Fruit fly (Drosophila melanogaster) whole organism, wandering third instar larva: ENCODE measurements around the gene CG10877.
A peak's percentile ranks its signal among the peaks of the same experiment; 100 is the strongest.

Experiments
- Abd-B ChIP-seq: fragments of >200 bp; optimal IDR thresholded peaks from 2 replicates; lab custom pipeline; 2017; ENCODE audit warnings: missing biosample characterization, missing genetic modification characterization
- CG32264 ChIP-seq: fragments of 200-800 bp; sonication (Bioruptor generic); optimal IDR thresholded peaks from 2 replicates; lab custom pipeline; 2016; ENCODE audit warnings: missing biosample characterization, missing genetic modification characterization
- CG9705 ChIP-seq: fragments of 200-800 bp; sonication (Bioruptor generic); optimal IDR thresholded peaks from 2 replicates; lab custom pipeline; 2018; ENCODE audit warnings: missing biosample characterization, mild to moderate bottlenecking, missing genetic modification characterization
- CrebA ChIP-seq: fragments of 200-800 bp; sonication (Bioruptor generic); optimal IDR thresholded peaks from 2 replicates; lab custom pipeline; 2016; ENCODE audit warnings: missing biosample characterization, mild to moderate bottlenecking, missing genetic modification characterization, borderline replicate concordance
- Dfd ChIP-seq: fragments of >200 bp; optimal IDR thresholded peaks from 2 replicates; lab custom pipeline; 2017; ENCODE audit warnings: missing biosample characterization, missing genetic modification characterization
- Dif ChIP-seq: fragments of 200-275, 200-300 bp; sonication (Bioruptor generic); optimal IDR thresholded peaks from 2 replicates; lab custom pipeline; 2018; ENCODE audit warnings: missing biosample characterization, missing genetic modification characterization; ENCODE audit not compliant: partially characterized antibody
- GATAd ChIP-seq: sonication (Bioruptor generic); optimal IDR thresholded peaks from 2 replicates; lab custom pipeline; 2016; ENCODE audit warnings: missing biosample characterization, missing genetic modification characterization
- HLH106 ChIP-seq: fragments of 200-800 bp; optimal IDR thresholded peaks from 3 replicates; lab custom pipeline; 2019; ENCODE audit warnings: missing biosample characterization, mild to moderate bottlenecking, missing genetic modification characterization, moderate library complexity
- Hnf4 ChIP-seq: fragments of 200-800 bp; sonication (Bioruptor generic); optimal IDR thresholded peaks from 2 replicates; lab custom pipeline; 2016; ENCODE audit warnings: missing biosample characterization, mild to moderate bottlenecking, missing genetic modification characterization
- Hr78 ChIP-seq: fragments of >200 bp; optimal IDR thresholded peaks from 2 replicates; lab custom pipeline; 2017; ENCODE audit warnings: missing biosample characterization, missing genetic modification characterization
- Hr83 ChIP-seq: fragments of 200-300 bp; sonication (Bioruptor generic); optimal IDR thresholded peaks from 2 replicates; lab custom pipeline; 2016; ENCODE audit warnings: missing biosample characterization, mild to moderate bottlenecking, missing genetic modification characterization, moderate library complexity; ENCODE audit not compliant: poor library complexity, severe bottlenecking
- Jra ChIP-seq: sonication (Bioruptor generic); optimal IDR thresholded peaks from 2 replicates; lab custom pipeline; 2016; ENCODE audit warnings: missing biosample characterization, missing genetic modification characterization
- Mio ChIP-seq: sonication (Bioruptor generic); optimal IDR thresholded peaks from 2 replicates; lab custom pipeline; 2016; ENCODE audit warnings: missing biosample characterization, missing genetic modification characterization
- Myc ChIP-seq: fragments of >200 bp; optimal IDR thresholded peaks from 2 replicates; lab custom pipeline; 2017
- N ChIP-seq: fragments of >200 bp; optimal IDR thresholded peaks from 2 replicates; lab custom pipeline; 2018; ENCODE audit warnings: missing biosample characterization, missing external identifiers, missing genetic modification characterization
- OdsH ChIP-seq: fragments of 200-800 bp; sonication (Bioruptor generic); optimal IDR thresholded peaks from 2 replicates; lab custom pipeline; 2016; ENCODE audit warnings: missing biosample characterization, mild to moderate bottlenecking, missing genetic modification characterization
- Rel ChIP-seq, 2 experiments: fragments of 200-800 bp; sonication (Bioruptor generic) in 1 of 2; optimal IDR thresholded peaks; 2 replicates in 1 of 2; 3 replicates in 1 of 2; lab custom pipeline; 2016 to 2019; ENCODE audit warnings: mild to moderate bottlenecking in 2 of 2, missing biosample characterization in 2 of 2, missing genetic modification characterization in 2 of 2, moderate library complexity in 1 of 2
- Sp1 ChIP-seq: fragments of 200-800 bp; sonication (Bioruptor generic); optimal IDR thresholded peaks from 3 replicates; lab custom pipeline; 2019; ENCODE audit warnings: missing biosample characterization, mild to moderate bottlenecking, missing genetic modification characterization, moderate library complexity
- Vsx2 ChIP-seq: fragments of 200-300, 225-300 bp; sonication (Bioruptor generic); optimal IDR thresholded peaks from 2 replicates; lab custom pipeline; 2018; ENCODE audit warnings: missing biosample characterization, missing genetic modification characterization; ENCODE audit not compliant: partially characterized antibody
- br ChIP-seq: fragments of 200-800 bp; sonication (Bioruptor generic); optimal IDR thresholded peaks from 2 replicates; lab custom pipeline; 2016; ENCODE audit warnings: missing biosample characterization, missing genetic modification characterization
- brk ChIP-seq: fragments of 200-800 bp; sonication (Bioruptor generic); optimal IDR thresholded peaks from 2 replicates; lab custom pipeline; 2016; ENCODE audit warnings: missing biosample characterization, mild to moderate bottlenecking, missing genetic modification characterization
- dl ChIP-seq, 2 experiments: fragments of 175-275, 200-275 bp in 1 of 2; fragments of 200-275 bp in 1 of 2; sonication (Bioruptor generic); optimal IDR thresholded peaks; lab custom pipeline; 2018; ENCODE audit warnings: mild to moderate bottlenecking in 2 of 2, missing biosample characterization in 2 of 2, missing genetic modification characterization in 2 of 2, moderate library complexity in 2 of 2; ENCODE audit not compliant: partially characterized antibody in 2 of 2, insufficient read depth in 1 of 2
- dmrt93B ChIP-seq: fragments of 200-800 bp; sonication (Bioruptor generic); optimal IDR thresholded peaks from 2 replicates; lab custom pipeline; 2018; ENCODE audit warnings: missing biosample characterization, mild to moderate bottlenecking, missing genetic modification characterization
- ey ChIP-seq: fragments of 200-800 bp; sonication (Bioruptor generic); optimal IDR thresholded peaks from 2 replicates; lab custom pipeline; 2016; ENCODE audit warnings: missing biosample characterization, missing genetic modification characterization
- foxo ChIP-seq, 2 experiments: fragments of 200-800 bp; sonication (Bioruptor generic); optimal IDR thresholded peaks; 2 replicates in 1 of 2; 3 replicates in 1 of 2; lab custom pipeline; 2016 to 2017; ENCODE audit warnings: missing biosample characterization in 2 of 2, missing genetic modification characterization in 2 of 2
- fru ChIP-seq: fragments of 200-800 bp; sonication (Bioruptor generic); optimal IDR thresholded peaks from 3 replicates; lab custom pipeline; 2016; ENCODE audit warnings: missing biosample characterization, mild to moderate bottlenecking, missing genetic modification characterization
- h ChIP-seq: fragments of 200-800 bp; sonication (Bioruptor generic); optimal IDR thresholded peaks from 3 replicates; lab custom pipeline; 2016; ENCODE audit warnings: missing biosample characterization, mild to moderate bottlenecking, missing genetic modification characterization
- jim ChIP-seq: fragments of 175-275, 200-325 bp; sonication (Bioruptor generic); optimal IDR thresholded peaks from 2 replicates; lab custom pipeline; 2016; ENCODE audit warnings: missing biosample characterization, mild to moderate bottlenecking, missing genetic modification characterization
- lola ChIP-seq: fragments of >200 bp; optimal IDR thresholded peaks from 2 replicates; lab custom pipeline; 2017; ENCODE audit warnings: missing biosample characterization, missing genetic modification characterization
- pan ChIP-seq: fragments of >200 bp; optimal IDR thresholded peaks from 2 replicates; lab custom pipeline; 2017
- psq ChIP-seq: fragments of 200-800 bp; sonication (Bioruptor generic); optimal IDR thresholded peaks from 3 replicates; lab custom pipeline; 2017; ENCODE audit warnings: missing biosample characterization, mild to moderate bottlenecking, missing genetic modification characterization, moderate library complexity
- rgr ChIP-seq: fragments of 200-800 bp; sonication (Bioruptor generic); optimal IDR thresholded peaks from 3 replicates; lab custom pipeline; 2016; ENCODE audit warnings: missing biosample characterization, mild to moderate bottlenecking, missing genetic modification characterization
- sage ChIP-seq: fragments of 200-800 bp; sonication (Bioruptor generic); optimal IDR thresholded peaks from 2 replicates; lab custom pipeline; 2016; ENCODE audit warnings: missing biosample characterization, mild to moderate bottlenecking, missing genetic modification characterization
- sv ChIP-seq: fragments of 200-800 bp; sonication (Bioruptor generic); optimal IDR thresholded peaks from 3 replicates; lab custom pipeline; 2016; ENCODE audit warnings: missing biosample characterization, missing genetic modification characterization
- tai ChIP-seq: sonication (Bioruptor generic); optimal IDR thresholded peaks from 2 replicates; lab custom pipeline; 2016; ENCODE audit warnings: missing biosample characterization, missing genetic modification characterization
- usp ChIP-seq: fragments of >200 bp; optimal IDR thresholded peaks from 2 replicates; lab custom pipeline; 2017; ENCODE audit warnings: missing biosample characterization, missing genetic modification characterization
- woc ChIP-seq: sonication (Bioruptor generic); optimal IDR thresholded peaks from 2 replicates; lab custom pipeline; 2016; ENCODE audit warnings: missing biosample characterization, mild to moderate bottlenecking, missing genetic modification characterization

CG10877 gene

dm6 chr3R:20586409-20586808, 22.5 kb upstream of the CG10877 start:
- no peak for TF ChIP-seq br (GFP tag; lab: Kevin White, UChicago)
- TF ChIP-seq Abd-B: no peak
- no peak for TF ChIP-seq Hnf4 (GFP tag; lab: Kevin White, UChicago)
- no peak for TF ChIP-seq GATAd (GFP tag; lab: Kevin White, UChicago)
- no peak for TF ChIP-seq brk

- TF ChIP-seq Vsx2 (GFP tag; lab: Kevin White, UChicago) (no peak), foxo (GFP tag; optimal IDR thresholded peaks at IDR 0.05; lab: Kevin White, UChicago) (no peak), pan (no peak), tai (GFP tag; lab: Kevin White, UChicago) (no peak), ey (GFP tag; lab: Kevin White, UChicago) (no peak), CG32264 (no peak), CG9705 (GFP tag; lab: Kevin White, UChicago) (no peak), fru (no peak), brk (no peak), OdsH (GFP tag; lab: Kevin White, UChicago) (no peak), Jra (GFP tag; lab: Kevin White, UChicago) (peak; percentile 28), Rel (GFP tag; optimal IDR thresholded peaks at IDR 0.05; lab: Kevin White, UChicago) (no peak), Rel (tag; optimal IDR thresholded peaks at IDR 0.05; lab: Kevin White, UChicago) (peak; percentile 35), usp (GFP tag; lab: Kevin White, UChicago) (no peak), Hr78 (no peak), Hr83 (no peak), lola (GFP tag; lab: Kevin White, UChicago) (no peak), dl (GFP tag; optimal IDR thresholded peaks at IDR 0.05; lab: Kevin White, UChicago; ENCODE audit: insufficient read depth in 1 of 2, partially characterized antibody in 2 of 2) (no peak), Sp1 (GFP tag; lab: Kevin White, UChicago) (peak; percentile 14), br (GFP tag; lab: Kevin White, UChicago) (peak; percentile 1), woc (GFP tag; lab: Kevin White, UChicago) (no peak), jim (GFP tag; lab: Kevin White, UChicago) (no peak), dmrt93B (GFP tag; lab: Kevin White, UChicago) (no peak)
Observed at dm6 chr3R:20585566-20585965, 21.7 kb upstream of the CG10877 start, which contains the start of gene CG16953. TSS of gene CG16953 (minus strand) at chr3R:20585833.

dm6 chr3R:20581376-20581775, 17.5 kb upstream of the CG10877 start, which contains the start of gene CG34008:
TSS of gene CG34008 (minus strand) at chr3R:20581522.
- TF ChIP-seq sv (GFP tag; lab: Kevin White, UChicago) (no peak), Abd-B (no peak), Dfd (GFP tag; lab: Kevin White, UChicago) (no peak), Mio (no peak), woc (GFP tag; lab: Kevin White, UChicago) (no peak), brk (no peak), dmrt93B (GFP tag; lab: Kevin White, UChicago) (no peak), rgr (GFP tag; lab: Kevin White, UChicago) (no peak), dl (GFP tag; optimal IDR thresholded peaks at IDR 0.05; lab: Kevin White, UChicago; ENCODE audit: insufficient read depth in 1 of 2, partially characterized antibody in 2 of 2) (no peak), CG9705 (GFP tag; lab: Kevin White, UChicago) (no peak), Jra (GFP tag; lab: Kevin White, UChicago) (no peak), CG32264 (no peak), foxo (GFP tag; optimal IDR thresholded peaks at IDR 0.05; lab: Kevin White, UChicago) (no peak)
- TF ChIP-seq, all 38 proteins: peak for 0

- TF ChIP-seq Jra (GFP tag; lab: Kevin White, UChicago): peak; percentile 92
- TF ChIP-seq rgr (GFP tag; lab: Kevin White, UChicago): peak; percentile 88
- peak; percentile 77 for TF ChIP-seq sv (GFP tag; lab: Kevin White, UChicago)
- no peak for TF ChIP-seq Dif (GFP tag; lab: Kevin White, UChicago)
- peak; percentile 57 to 88 for TF ChIP-seq foxo (GFP tag; optimal IDR thresholded peaks at IDR 0.05; lab: Kevin White, UChicago)
- TF ChIP-seq woc (GFP tag; lab: Kevin White, UChicago): no peak
- no peak for TF ChIP-seq CrebA (GFP tag; lab: Kevin White, UChicago)
- no peak for TF ChIP-seq N (GFP tag; lab: Kevin White, UChicago)
- TF ChIP-seq Abd-B: no peak
- TF ChIP-seq Hr83: peak; percentile 81
- no peak for TF ChIP-seq Dfd (GFP tag; lab: Kevin White, UChicago)
- TF ChIP-seq brk: no peak
- TF ChIP-seq CG9705 (GFP tag; lab: Kevin White, UChicago): peak; percentile 71
- no peak for TF ChIP-seq Mio
- no peak for TF ChIP-seq pan
- peak; percentile 83 for TF ChIP-seq Sp1 (GFP tag; lab: Kevin White, UChicago)
- TF ChIP-seq HLH106 (tag; lab: Kevin White, UChicago): peak; percentile 87
- TF ChIP-seq br (GFP tag; lab: Kevin White, UChicago): peak; percentile 86
- TF ChIP-seq OdsH (GFP tag; lab: Kevin White, UChicago): peak; percentile 80
- no peak for TF ChIP-seq GATAd (GFP tag; lab: Kevin White, UChicago)
- TF ChIP-seq lola (GFP tag; lab: Kevin White, UChicago): no peak
- no peak for TF ChIP-seq dmrt93B (GFP tag; lab: Kevin White, UChicago)
- TF ChIP-seq Vsx2 (GFP tag; lab: Kevin White, UChicago): no peak
- peak; percentile 86 for TF ChIP-seq ey (GFP tag; lab: Kevin White, UChicago)
- TF ChIP-seq sage (GFP tag; lab: Kevin White, UChicago): no peak
- TF ChIP-seq Hr78: no peak
- TF ChIP-seq fru: peak; percentile 83
- TF ChIP-seq h: peak; percentile 86
- no peak for TF ChIP-seq dl (GFP tag; optimal IDR thresholded peaks at IDR 0.05; lab: Kevin White, UChicago; ENCODE audit: insufficient read depth in 1 of 2, partially characterized antibody in 2 of 2)
- no peak for TF ChIP-seq Myc (lab: Kevin White, UChicago)
- TF ChIP-seq Hnf4 (GFP tag; lab: Kevin White, UChicago): peak; percentile 92
- TF ChIP-seq psq: peak; percentile 74
- TF ChIP-seq CG32264: peak; percentile 49
- TF ChIP-seq usp (GFP tag; lab: Kevin White, UChicago): no peak
- TF ChIP-seq tai (GFP tag; lab: Kevin White, UChicago): no peak
Observed at dm6 chr3R:20579816-20580215, 15.9 kb upstream of the CG10877 start, which contains the start of the genes EloB and Srp14. TSS of gene EloB (minus strand) at chr3R:20579850. TSS of gene Srp14 (plus strand) at chr3R:20580115.
